Fruit fly (Drosophila melanogaster): ENCODE results near the gene GstT3.

GstT3 gene

dm6 chrX:20495767-20496656 lies 28.8 kb downstream of the GstT3 start (continued):
- TF ChIP-seq Sry-β (GFP tag; optimal IDR thresholded peaks at IDR 0.05), result no peak
- peak; percentile 66 for TF ChIP-seq mam (GFP tag; optimal IDR thresholded peaks at IDR 0.05)
- TF ChIP-seq mirr (GFP tag; optimal IDR thresholded peaks at IDR 0.05), result no peak
- TF ChIP-seq CG4282 (GFP tag; optimal IDR thresholded peaks at IDR 0.05), result no peak
- TF ChIP-seq CG12219 (GFP tag; optimal IDR thresholded peaks at IDR 0.05), result peak; percentile 22
- 0 out of 2 replicates have a peak, but pooled peaks have one; percentile 24 for TF ChIP-seq CG9932 (GFP tag; IDR thresholded peaks at IDR 0.05)
- TF ChIP-seq CG13775 (GFP tag; optimal IDR thresholded peaks at IDR 0.05), result peak; percentile 63
- peak; percentile 32 for TF ChIP-seq Myb (GFP tag; optimal IDR thresholded peaks at IDR 0.05)
- TF ChIP-seq Jarid2 (GFP tag; optimal IDR thresholded peaks at IDR 0.05), result no peak
- no peak for TF ChIP-seq sug (tag; optimal IDR thresholded peaks at IDR 0.05)
- peak; percentile 68 for TF ChIP-seq CG4424 (GFP tag; optimal IDR thresholded peaks at IDR 0.05)
- TF ChIP-seq CG12299 (tag; optimal IDR thresholded peaks at IDR 0.05), result peak; percentile 20
- TF ChIP-seq HHEX (GFP tag; optimal IDR thresholded peaks at IDR 0.05), result peak; percentile 40
- TF ChIP-seq NFAT (GFP tag; IDR thresholded peaks at IDR 0.05), result 0 out of 2 replicates have a peak, but pooled peaks have one; percentile 16
- TF ChIP-seq trem (tag; optimal IDR thresholded peaks at IDR 0.05), result peak; percentile 45
- no peak for TF ChIP-seq ro (GFP tag; IDR thresholded peaks at IDR 0.05)
- TF ChIP-seq ab (GFP tag; optimal IDR thresholded peaks at IDR 0.05), result peak; percentile 10
- peak; percentile 23 for TF ChIP-seq CG3407 (GFP tag; optimal IDR thresholded peaks at IDR 0.05)
- no peak for TF ChIP-seq hb (GFP tag; IDR thresholded peaks at IDR 0.05; ENCODE audit: partially characterized antibody)
- TF ChIP-seq HmgZ (tag; optimal IDR thresholded peaks at IDR 0.05), result no peak
- TF ChIP-seq CG9215 (GFP tag; IDR thresholded peaks at IDR 0.05), result no peak
- peak; percentile 57 for TF ChIP-seq Meics (GFP tag; optimal IDR thresholded peaks at IDR 0.05)
- TF ChIP-seq Abd-B (GFP tag; optimal IDR thresholded peaks at IDR 0.05), result peak; percentile 63
- no peak for TF ChIP-seq CG10274 (GFP tag; optimal IDR thresholded peaks at IDR 0.05)
- peak; percentile 44 for TF ChIP-seq odd (GFP tag; optimal IDR thresholded peaks at IDR 0.05)
- TF ChIP-seq NC2α (GFP tag; optimal IDR thresholded peaks at IDR 0.05), result peak; percentile 23
- TF ChIP-seq Ptx1 (GFP tag; IDR thresholded peaks at IDR 0.05), result peak; percentile 69
- TF ChIP-seq zf30C (GFP tag; optimal IDR thresholded peaks at IDR 0.05), result no peak
- peak; percentile 50; the same call in 2 of the 4 replicates for TF ChIP-seq Gug (GFP tag; IDR thresholded peaks at IDR 0.05)
- no peak for TF ChIP-seq CG13123 (GFP tag; optimal IDR thresholded peaks at IDR 0.05)
- TF ChIP-seq sd (tag; optimal IDR thresholded peaks at IDR 0.05), result peak; percentile 17
- no peak for TF ChIP-seq CrebB (tag; optimal IDR thresholded peaks at IDR 0.05)
- peak; percentile 27 for TF ChIP-seq CG9817 (tag; optimal IDR thresholded peaks at IDR 0.05)

- no peak for TF ChIP-seq slbo (GFP tag; IDR thresholded peaks at IDR 0.05)
- TF ChIP-seq CG34224 (GFP tag; IDR thresholded peaks at IDR 0.05; ENCODE audit: partially characterized antibody), result no peak
- TF ChIP-seq oc (tag; optimal IDR thresholded peaks at IDR 0.05), result peak; percentile 69
- TF ChIP-seq Elba2 (GFP tag; optimal IDR thresholded peaks at IDR 0.05), result no peak
- TF ChIP-seq sc (optimal IDR thresholded peaks at IDR 0.05), result no peak
- no peak for TF ChIP-seq sc (GFP tag; optimal IDR thresholded peaks at IDR 0.05)
- no peak for TF ChIP-seq Pdp1 (GFP tag; optimal IDR thresholded peaks at IDR 0.05)
- peak; percentile 69 for TF ChIP-seq pros (GFP tag; optimal IDR thresholded peaks at IDR 0.05)
- TF ChIP-seq grn (GFP tag; optimal IDR thresholded peaks at IDR 0.05), result peak; percentile 7
- TF ChIP-seq bab2 (GFP tag; optimal IDR thresholded peaks at IDR 0.05), result no peak
- TF ChIP-seq CG2199 (GFP tag; IDR thresholded peaks at IDR 0.05), result 0 out of 3 replicates have a peak, but pooled peaks have one; percentile 57
- no peak for TF ChIP-seq CG8359 (GFP tag; optimal IDR thresholded peaks at IDR 0.05; ENCODE audit: borderline replicate concordance)
- no peak for TF ChIP-seq TFAM (GFP tag; optimal IDR thresholded peaks at IDR 0.05)
Measured at dm6 chrX:20498989-20499388, 31.7 kb downstream of the GstT3 start.

All from whole organism, embryonic.